Fruit fly (Drosophila melanogaster) whole organism, pupa: ENCODE data around the gene Noc1.

Experiments used
- CG12605 ChIP-seq: fragments of 200-800 bp; sonication (Bioruptor generic); IDR thresholded peaks from 2 replicates; pipeline ENCODE4 v1.3.6; 2022; ENCODE audit warnings: missing biosample characterization, missing genetic modification characterization
- CG32121 ChIP-seq: fragments of 200-800 bp; sonication (Bioruptor generic); IDR thresholded peaks from 2 replicates; pipeline ENCODE4 v1.3.6; 2022; ENCODE audit warnings: missing biosample characterization, missing genetic modification characterization
- CG8301 ChIP-seq: fragments of 200-800 bp; sonication (Bioruptor generic); optimal IDR thresholded peaks from 2 replicates; lab custom pipeline; 2018; ENCODE audit warnings: missing biosample characterization, mild to moderate bottlenecking, missing genetic modification characterization
- EcR ChIP-seq: fragments of 200-800 bp; sonication (Bioruptor generic); optimal IDR thresholded peaks from 3 replicates; lab custom pipeline; 2019; ENCODE audit warnings: missing biosample characterization, missing genetic modification characterization, mild to moderate bottlenecking, moderate library complexity, missing genetic modification reagents
- Pif1B ChIP-seq: fragments of 200-800 bp; sonication (Bioruptor generic); optimal IDR thresholded peaks from 3 replicates; lab custom pipeline; 2016; ENCODE audit warnings: missing biosample characterization, missing genetic modification characterization
- Snoo ChIP-seq: fragments of 200-800 bp; sonication (Bioruptor generic); optimal IDR thresholded peaks from 3 replicates; lab custom pipeline; 2017; ENCODE audit warnings: missing biosample characterization, mild to moderate bottlenecking, missing genetic modification characterization, inconsistent platforms

dm6 chr3L:11119901-11120418, 45.4 kb downstream of the Noc1 start:
- no peak for TF ChIP-seq CG32121 (GFP tag; lab: Robert Waterston, UW)
- no peak for TF ChIP-seq Pif1B (GFP tag; lab: Kevin White, UChicago)
- TF ChIP-seq Snoo (tag; lab: Kevin White, UChicago): no peak
- no peak for TF ChIP-seq EcR (GFP tag; lab: Kevin White, UChicago)
- no peak for TF ChIP-seq CG12605 (GFP tag; lab: Robert Waterston, UW)
- no peak for TF ChIP-seq CG8301 (tag; lab: Kevin White, UChicago)
